Fruit fly (Drosophila melanogaster): Measurements from ENCODE around the gene CG11970.

DNA sequence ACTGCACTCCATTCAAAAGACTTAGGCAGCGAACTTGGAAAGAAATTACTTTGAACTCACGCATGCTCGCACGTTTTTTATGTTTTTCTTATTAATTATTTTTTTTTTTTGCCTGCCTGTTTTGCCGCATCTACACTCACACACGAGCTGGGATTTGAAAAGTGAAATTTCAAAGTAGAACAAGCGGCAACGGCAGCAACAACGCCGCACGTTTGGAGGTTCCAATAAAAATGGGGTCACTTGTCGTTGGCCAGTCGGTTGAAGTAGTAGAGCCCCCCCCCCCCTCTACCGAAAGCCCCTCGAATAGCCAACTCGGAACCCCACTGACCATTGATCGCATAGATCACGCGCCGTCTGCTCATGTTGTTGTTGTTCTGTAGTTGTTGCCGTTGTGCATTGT lies 38.1 kb upstream of the CG11970 start:
- TF ChIP-seq usp (GFP tag; optimal IDR thresholded peaks at IDR 0.05) = no peak
- TF ChIP-seq psq (GFP tag; optimal IDR thresholded peaks at IDR 0.05) = no peak
- TF ChIP-seq Jra (GFP tag; optimal IDR thresholded peaks at IDR 0.05) = no peak
- TF ChIP-seq Vsx2 (GFP tag; optimal IDR thresholded peaks at IDR 0.05; ENCODE audit: partially characterized antibody) = no peak
- no peak for TF ChIP-seq sv (GFP tag; optimal IDR thresholded peaks at IDR 0.05)
- no peak for TF ChIP-seq Abd-B (GFP tag; optimal IDR thresholded peaks at IDR 0.05)
- TF ChIP-seq fru (GFP tag; optimal IDR thresholded peaks at IDR 0.05) = no peak

All from whole organism, wandering third instar larva.